Fruit fly (Drosophila melanogaster): ENCODE results near the gene CG1812.

The CG1812 gene

dm6 chrX:20507785-20508184, 3.6 kb upstream of the CG1812 start (continued):
- TF ChIP-seq CG8281 (tag; optimal IDR thresholded peaks at IDR 0.05) (no peak), Nf-YA (GFP tag; IDR thresholded peaks at IDR 0.05) (no peak), CG2678 (tag; optimal IDR thresholded peaks at IDR 0.05) (peak; percentile 62), chinmo (GFP tag; IDR thresholded peaks at IDR 0.05; ENCODE audit: partially characterized antibody) (no peak), gt (GFP tag; IDR thresholded peaks at IDR 0.05) (no peak), Asciz (GFP tag; optimal IDR thresholded peaks at IDR 0.05) (no peak), CG18599 (GFP tag; optimal IDR thresholded peaks at IDR 0.05) (peak; percentile 43), cas (GFP tag; IDR thresholded peaks at IDR 0.05) (no peak), ttk (GFP tag; IDR thresholded peaks at IDR 0.05) (0 out of 2 replicates have a peak, but pooled peaks have one; percentile 34), CG11247 (GFP tag; IDR thresholded peaks at IDR 0.05) (no peak), ci (GFP tag; IDR thresholded peaks at IDR 0.05) (0 out of 3 replicates have a peak, but pooled peaks have one; percentile 48), CG10321 (GFP tag; IDR thresholded peaks at IDR 0.05) (no peak), MESR4 (GFP tag; optimal IDR thresholded peaks at IDR 0.05) (no peak), H2.0 (GFP tag; IDR thresholded peaks at IDR 0.05) (peak; percentile 47; the same call in 1 of the 2 replicates), disco-r (GFP tag; optimal IDR thresholded peaks at IDR 0.05) (no peak), lbe (GFP tag; optimal IDR thresholded peaks at IDR 0.05) (no peak), Atf3 (GFP tag; optimal IDR thresholded peaks at IDR 0.05) (no peak), NC2α (GFP tag; optimal IDR thresholded peaks at IDR 0.05) (no peak), CG4820 (GFP tag; optimal IDR thresholded peaks at IDR 0.05) (peak; percentile 35), CG15514 (GFP tag; optimal IDR thresholded peaks at IDR 0.05) (no peak), CG3847 (GFP tag; IDR thresholded peaks at IDR 0.05) (no peak), CG16813 (GFP tag; IDR thresholded peaks at IDR 0.05; ENCODE audit: partially characterized antibody) (no peak), wek (GFP tag; optimal IDR thresholded peaks at IDR 0.05) (no peak), tup (GFP tag; optimal IDR thresholded peaks at IDR 0.05) (no peak), Atf-2 (GFP tag; optimal IDR thresholded peaks at IDR 0.05) (no peak), org-1 (GFP tag; optimal IDR thresholded peaks at IDR 0.05) (peak; percentile 17), Optix (GFP tag; IDR thresholded peaks at IDR 0.05) (0 out of 3 replicates have a peak, but pooled peaks have one; percentile 10), exex (tag; optimal IDR thresholded peaks at IDR 0.05) (no peak), sna (GFP tag; IDR thresholded peaks at IDR 0.05; ENCODE audit: partially characterized antibody) (no peak), ind (GFP tag; optimal IDR thresholded peaks at IDR 0.05) (peak; percentile 55), tgo (GFP tag; IDR thresholded peaks at IDR 0.05) (peak; percentile 33; the same call in 1 of the 3 replicates), CG17829 (tag; optimal IDR thresholded peaks at IDR 0.05) (peak; percentile 25), HHEX (GFP tag; optimal IDR thresholded peaks at IDR 0.05) (peak; percentile 49), seq (GFP tag; IDR thresholded peaks at IDR 0.05) (peak; percentile 38; the same call in 1 of the 2 replicates), scrt (GFP tag; optimal IDR thresholded peaks at IDR 0.05) (no peak), sr (GFP tag; IDR thresholded peaks at IDR 0.05) (no peak), CG10147 (GFP tag; optimal IDR thresholded peaks at IDR 0.05) (no peak), CG1603 (tag; optimal IDR thresholded peaks at IDR 0.05) (no peak), CG5245 (GFP tag; optimal IDR thresholded peaks at IDR 0.05) (peak; percentile 14), ase (GFP tag; IDR thresholded peaks at IDR 0.05) (no peak), Atf6 (GFP tag; IDR thresholded peaks at IDR 0.05) (0 out of 2 replicates have a peak, but pooled peaks have one; percentile 39), Jarid2 (GFP tag; optimal IDR thresholded peaks at IDR 0.05) (no peak), CG11723 (GFP tag; optimal IDR thresholded peaks at IDR 0.05) (peak; percentile 3), CG7271 (tag; optimal IDR thresholded peaks at IDR 0.05) (no peak), trh (GFP tag; optimal IDR thresholded peaks at IDR 0.05) (no peak), CG33213 (GFP tag; optimal IDR thresholded peaks at IDR 0.05) (no peak), cato (GFP tag; optimal IDR thresholded peaks at IDR 0.05; ENCODE audit: borderline replicate concordance) (no peak), Dek (tag; optimal IDR thresholded peaks at IDR 0.05) (no peak), CG14860 (GFP tag; IDR thresholded peaks at IDR 0.05; ENCODE audit: partially characterized antibody) (no peak), CG6813 (GFP tag; optimal IDR thresholded peaks at IDR 0.05) (no peak)
